Fruit fly (Drosophila melanogaster): ENCODE results near the gene CG5149.

dm6 chr2L:7363079-7363478 lies 25.0 kb downstream of the CG5149 start, which contains the start of gene Wnt10:
- TF ChIP-seq sug (tag; optimal IDR thresholded peaks at IDR 0.05) (no peak), Blimp-1 (GFP tag; optimal IDR thresholded peaks at IDR 0.05) (no peak), ro (GFP tag; IDR thresholded peaks at IDR 0.05) (no peak)

Measured in whole organism, embryonic.